Fruit fly (Drosophila melanogaster): ENCODE measurements around the gene lz.

dm6 chrX:9255964-9256520 lies 28.4 kb upstream of the lz start, which contains the start of gene ric8a:
- TF ChIP-seq ash1 (GFP tag; optimal IDR thresholded peaks at IDR 0.05), result no peak
- no peak for TF ChIP-seq eyg (GFP tag; optimal IDR thresholded peaks at IDR 0.05)
- TF ChIP-seq CG12299 (tag; optimal IDR thresholded peaks at IDR 0.05), result no peak
- no peak for TF ChIP-seq CG17359 (tag; optimal IDR thresholded peaks at IDR 0.05)
- TF ChIP-seq dysf (GFP tag; IDR thresholded peaks at IDR 0.05), result no peak
- no peak for TF ChIP-seq dmrt99B (tag; optimal IDR thresholded peaks at IDR 0.05)
- TF ChIP-seq CG7928 (GFP tag; optimal IDR thresholded peaks at IDR 0.05), result no peak
- no peak for TF ChIP-seq sr (GFP tag; IDR thresholded peaks at IDR 0.05)

Data from whole organism, embryonic.